Fruit fly (Drosophila melanogaster) whole organism, embryonic: ENCODE measurements around the gene GramD1B.
A peak's percentile ranks its signal among the peaks of the same experiment; 100 is the strongest.

ENCODE experiments used
- Atf6 ChIP-seq: fragments of 200-800 bp; sonication (Bioruptor generic); IDR thresholded peaks from 2 replicates; pipeline ENCODE4 v1.3.6; 2022; ENCODE audit warnings: missing biosample characterization, missing genetic modification characterization
- CG10209 ChIP-seq: fragments of 200-800 bp; sonication (Bioruptor generic); optimal IDR thresholded peaks from 3 replicates; lab custom pipeline; 2017; ENCODE audit warnings: missing biosample characterization, mild to moderate bottlenecking, missing genetic modification characterization, missing genetic modification reagents
- CG10267 ChIP-seq: fragments of 200-800 bp; sonication (Bioruptor generic); optimal IDR thresholded peaks from 2 replicates; lab custom pipeline; 2018; ENCODE audit warnings: missing biosample characterization, mild to moderate bottlenecking, missing genetic modification characterization, moderate library complexity
- CG10366 ChIP-seq: fragments of 200-800 bp; sonication (Bioruptor generic); IDR thresholded peaks from 2 replicates; pipeline ENCODE4 v1.3.6; 2022; ENCODE audit warnings: missing biosample characterization, missing genetic modification characterization
- CG10462 ChIP-seq: fragments of 200-800 bp; sonication (Bioruptor generic); optimal IDR thresholded peaks from 2 replicates; lab custom pipeline; 2016; ENCODE audit warnings: missing biosample characterization, missing genetic modification characterization
- CG11504 ChIP-seq: fragments of 200-800 bp; sonication (Bioruptor generic); optimal IDR thresholded peaks from 3 replicates; lab custom pipeline; 2019; ENCODE audit warnings: missing biosample characterization, mild to moderate bottlenecking, missing genetic modification characterization, moderate library complexity
- CG12744 ChIP-seq: fragments of 200-800 bp; sonication (Bioruptor generic); optimal IDR thresholded peaks from 2 replicates; lab custom pipeline; 2016; ENCODE audit warnings: missing biosample characterization, missing genetic modification characterization
- CG13287 ChIP-seq: fragments of 200-800 bp; sonication (Bioruptor generic); IDR thresholded peaks from 2 replicates; pipeline ENCODE4 v1.3.6; 2022; ENCODE audit warnings: missing biosample characterization, missing genetic modification characterization; ENCODE audit not compliant: partially characterized antibody
- CG14050 ChIP-seq: fragments of 200-800 bp; sonication (Bioruptor generic); IDR thresholded peaks from 3 replicates; pipeline ENCODE4 v1.3.6; 2022; ENCODE audit warnings: missing biosample characterization, missing genetic modification characterization
- CG17328 ChIP-seq: fragments of 200-800 bp; sonication (Bioruptor generic); IDR thresholded peaks from 2 replicates; pipeline ENCODE4 v1.3.6; 2022; ENCODE audit warnings: missing biosample characterization, missing genetic modification characterization
- CG17361 ChIP-seq: fragments of 200-800 bp; sonication (Bioruptor generic); IDR thresholded peaks from 3 replicates; pipeline ENCODE4 v1.3.6; 2022; ENCODE audit warnings: missing biosample characterization, missing genetic modification characterization
- CG17802 ChIP-seq: fragments of 200-800 bp; sonication (Bioruptor generic); optimal IDR thresholded peaks from 2 replicates; lab custom pipeline; 2018; ENCODE audit warnings: missing biosample characterization, mild to moderate bottlenecking, missing genetic modification characterization, moderate library complexity
- CG17912 ChIP-seq: fragments of 200-800 bp; sonication (Bioruptor generic); optimal IDR thresholded peaks from 2 replicates; lab custom pipeline; 2018; ENCODE audit warnings: missing biosample characterization, mild to moderate bottlenecking, missing genetic modification characterization
- CG1832 ChIP-seq: fragments of 200-800 bp; sonication (Bioruptor generic); optimal IDR thresholded peaks from 2 replicates; lab custom pipeline; 2017; ENCODE audit warnings: missing biosample characterization, mild to moderate bottlenecking, missing genetic modification characterization, inconsistent platforms
- CG3995 ChIP-seq: fragments of 200-800 bp; sonication (Bioruptor generic); optimal IDR thresholded peaks from 3 replicates; lab custom pipeline; 2016; ENCODE audit warnings: missing biosample characterization, missing genetic modification characterization
- CG6683 ChIP-seq: fragments of 200-800 bp; sonication (Bioruptor generic); optimal IDR thresholded peaks from 2 replicates; lab custom pipeline; 2017; ENCODE audit warnings: missing biosample characterization, mild to moderate bottlenecking, missing genetic modification characterization, missing genetic modification reagents
- CG7745 ChIP-seq: fragments of 200-800 bp; sonication (Bioruptor generic); optimal IDR thresholded peaks from 2 replicates; lab custom pipeline; 2018; ENCODE audit warnings: missing biosample characterization, mild to moderate bottlenecking, missing genetic modification characterization, moderate library complexity
- CG7963 ChIP-seq: fragments of 200-800 bp; sonication (Bioruptor generic); IDR thresholded peaks from 3 replicates; pipeline ENCODE4 v1.3.6; 2022; ENCODE audit warnings: missing biosample characterization, missing genetic modification characterization; ENCODE audit not compliant: partially characterized antibody
- CG8089 ChIP-seq: fragments of 200-800 bp; sonication (Bioruptor generic); optimal IDR thresholded peaks from 3 replicates; lab custom pipeline; 2016; ENCODE audit warnings: missing biosample characterization, missing genetic modification characterization
- CG9727 ChIP-seq: fragments of 200-800 bp; sonication (Bioruptor generic); optimal IDR thresholded peaks from 3 replicates; lab custom pipeline; 2017; ENCODE audit warnings: missing biosample characterization, mild to moderate bottlenecking, missing genetic modification characterization
- Dfd ChIP-seq, 2 experiments: fragments of >200 bp; optimal IDR thresholded peaks; 2 replicates each; lab custom pipeline; 2017; ENCODE audit warnings: missing biosample characterization in 2 of 2, missing genetic modification characterization in 2 of 2
- Dip2 ChIP-seq: fragments of 200-800 bp; sonication (Bioruptor generic); IDR thresholded peaks from 2 replicates; pipeline ENCODE4 v1.3.6; 2022; ENCODE audit warnings: missing biosample characterization, missing genetic modification characterization
- E2f1 ChIP-seq: fragments of 200-800 bp; sonication (Bioruptor generic); IDR thresholded peaks from 2 replicates; pipeline ENCODE4 v1.3.6; 2022; ENCODE audit warnings: missing biosample characterization, missing genetic modification characterization
- Ets97D ChIP-seq: fragments of 200-800 bp; sonication (Bioruptor generic); optimal IDR thresholded peaks from 3 replicates; lab custom pipeline; 2016; ENCODE audit warnings: missing biosample characterization, missing genetic modification characterization
- Fer1 ChIP-seq: fragments of 200-800 bp; sonication (Bioruptor generic); optimal IDR thresholded peaks from 2 replicates; lab custom pipeline; 2017; ENCODE audit warnings: missing biosample characterization, mild to moderate bottlenecking, missing genetic modification characterization
- GATAe ChIP-seq: fragments of 200-800 bp; sonication (Bioruptor generic); conservative IDR thresholded peaks from 2 replicates; pipeline ENCODE4 v1.3.6; 2022; ENCODE audit warnings: missing biosample characterization, missing genetic modification characterization
- Gsc ChIP-seq: fragments of 200-800 bp; sonication (Bioruptor generic); IDR thresholded peaks from 2 replicates; pipeline ENCODE4 v1.3.6; 2022; ENCODE audit warnings: missing biosample characterization, missing genetic modification characterization
- Gug ChIP-seq: fragments of 200-800 bp; sonication (Bioruptor generic); IDR thresholded peaks from 4 replicates; pipeline ENCODE4 v1.3.6; 2022; ENCODE audit warnings: missing biosample characterization, missing genetic modification characterization
- NfI ChIP-seq: fragments of 200-800 bp; sonication (Bioruptor generic); optimal IDR thresholded peaks from 3 replicates; lab custom pipeline; 2018; ENCODE audit warnings: missing biosample characterization, mild to moderate bottlenecking, missing genetic modification characterization, moderate library complexity
- Oli ChIP-seq: fragments of 200-800 bp; sonication (Bioruptor generic); optimal IDR thresholded peaks from 2 replicates; lab custom pipeline; 2018; ENCODE audit warnings: missing biosample characterization, mild to moderate bottlenecking, missing genetic modification characterization, moderate library complexity
- Sry-β ChIP-seq: fragments of 200-800 bp; sonication (Bioruptor generic); optimal IDR thresholded peaks from 2 replicates; lab custom pipeline; 2018; ENCODE audit warnings: missing biosample characterization, mild to moderate bottlenecking, missing genetic modification characterization, moderate library complexity
- Tbp ChIP-seq: fragments of >200 bp; optimal IDR thresholded peaks from 2 replicates; lab custom pipeline; 2018; ENCODE audit warnings: missing biosample characterization, missing genetic modification characterization
- bowl ChIP-seq: fragments of 200-800 bp; sonication (Bioruptor generic); IDR thresholded peaks from 2 replicates; pipeline ENCODE4 v1.3.6; 2022; ENCODE audit warnings: missing biosample characterization, missing genetic modification characterization
- btn ChIP-seq: fragments of 200-800 bp; sonication (Bioruptor generic); optimal IDR thresholded peaks from 2 replicates; lab custom pipeline; 2016; ENCODE audit warnings: missing biosample characterization, missing genetic modification characterization
- corto ChIP-seq: fragments of 200-800 bp; sonication (Bioruptor generic); optimal IDR thresholded peaks from 2 replicates; lab custom pipeline; 2016; ENCODE audit warnings: missing biosample characterization, mild to moderate bottlenecking, missing genetic modification characterization, moderate library complexity
- dysf ChIP-seq: fragments of 200-800 bp; sonication (Bioruptor generic); IDR thresholded peaks from 3 replicates; pipeline ENCODE4 v1.3.6; 2022; ENCODE audit warnings: missing biosample characterization, missing genetic modification characterization
- gcm ChIP-seq: fragments of 200-800 bp; sonication (Bioruptor generic); optimal IDR thresholded peaks from 2 replicates; lab custom pipeline; 2019; ENCODE audit warnings: missing biosample characterization, mild to moderate bottlenecking, missing genetic modification characterization, moderate library complexity
- grau ChIP-seq: fragments of 200-800 bp; optimal IDR thresholded peaks from 3 replicates; lab custom pipeline; 2019; ENCODE audit warnings: missing biosample characterization, mild to moderate bottlenecking, missing genetic modification characterization, moderate library complexity
- hbn ChIP-seq: fragments of 200-800 bp; sonication (Bioruptor generic); IDR thresholded peaks from 2 replicates; pipeline ENCODE4 v1.3.6; 2022; ENCODE audit warnings: missing biosample characterization, missing genetic modification characterization; ENCODE audit not compliant: partially characterized antibody
- her ChIP-seq: fragments of 200-800 bp; sonication (Bioruptor generic); optimal IDR thresholded peaks from 2 replicates; lab custom pipeline; 2016; ENCODE audit warnings: missing biosample characterization, missing genetic modification characterization
- lilli ChIP-seq: fragments of 200-800 bp; sonication (Bioruptor generic); optimal IDR thresholded peaks from 3 replicates; lab custom pipeline; 2016; ENCODE audit warnings: missing biosample characterization, missing genetic modification characterization
- nau ChIP-seq: fragments of 200-800 bp; sonication (Bioruptor generic); optimal IDR thresholded peaks from 3 replicates; lab custom pipeline; 2017; ENCODE audit warnings: missing biosample characterization, mild to moderate bottlenecking, missing genetic modification characterization, missing genetic modification reagents
- nerfin-2 ChIP-seq: fragments of 200-800 bp; sonication (Bioruptor generic); IDR thresholded peaks from 2 replicates; pipeline ENCODE4 v1.3.6; 2022; ENCODE audit warnings: missing biosample characterization, missing genetic modification characterization; ENCODE audit not compliant: partially characterized antibody
- nom ChIP-seq: fragments of 200-800 bp; sonication (Bioruptor generic); optimal IDR thresholded peaks from 2 replicates; lab custom pipeline; 2017; ENCODE audit warnings: missing biosample characterization, missing genetic modification characterization, mild to moderate bottlenecking, moderate library complexity, missing genetic modification reagents
- oc ChIP-seq: fragments of 200-800 bp; sonication (Bioruptor generic); optimal IDR thresholded peaks from 2 replicates; lab custom pipeline; 2018; ENCODE audit warnings: missing biosample characterization, mild to moderate bottlenecking, missing genetic modification characterization, moderate library complexity
- trem ChIP-seq: fragments of 200-800 bp; optimal IDR thresholded peaks from 3 replicates; lab custom pipeline; 2019; ENCODE audit warnings: missing biosample characterization, mild to moderate bottlenecking, missing genetic modification characterization, moderate library complexity
- vfl ChIP-seq: fragments of 200-800 bp; sonication (Bioruptor generic); optimal IDR thresholded peaks from 2 replicates; lab custom pipeline; 2016; ENCODE audit warnings: missing biosample characterization, missing genetic modification characterization
- vnd ChIP-seq: fragments of 200-800 bp; sonication (Bioruptor generic); IDR thresholded peaks from 3 replicates; pipeline ENCODE4 v1.3.6; 2022; ENCODE audit warnings: missing biosample characterization, missing genetic modification characterization; ENCODE audit not compliant: partially characterized antibody
- zf30C ChIP-seq: fragments of 200-800 bp; sonication (Bioruptor generic); optimal IDR thresholded peaks from 3 replicates; lab custom pipeline; 2018; ENCODE audit warnings: missing biosample characterization, mild to moderate bottlenecking, missing genetic modification characterization

GramD1B gene

dm6 chr2L:3348146-3348747 lies 24.9 kb downstream of the GramD1B start (continued):
- TF ChIP-seq CG7963 (GFP tag; lab: Robert Waterston, UW) (peak; percentile 63; the same call in 1 of the 3 replicates), nau (GFP tag; lab: Kevin White, UChicago) (peak; percentile 83), corto (GFP tag; lab: Kevin White, UChicago) (peak; percentile 42), CG10267 (tag; lab: Kevin White, UChicago) (peak; percentile 76), CG10462 (GFP tag; lab: Kevin White, UChicago) (peak; percentile 46), CG10366 (GFP tag; lab: Robert Waterston, UW) (peak; percentile 85), vfl (GFP tag; lab: Kevin White, UChicago) (no peak), Ets97D (GFP tag; lab: Kevin White, UChicago) (peak; percentile 31), btn (GFP tag; lab: Kevin White, UChicago) (peak; percentile 56), CG17802 (tag; lab: Kevin White, UChicago) (peak; percentile 65), nom (peak; percentile 79), vnd (GFP tag; lab: Robert Waterston, UW) (peak; percentile 44; the same call in 2 of the 3 replicates), E2f1 (GFP tag; lab: Robert Waterston, UW) (peak; percentile 89), CG14050 (GFP tag; lab: Robert Waterston, UW) (peak; percentile 76), Atf6 (GFP tag; lab: Robert Waterston, UW) (peak; percentile 48; the same call in 1 of the 2 replicates), trem (peak; percentile 71), GATAe (GFP tag; lab: Robert Waterston, UW) (no peak; the same call in 1 of the 2 replicates), bowl (GFP tag; lab: Robert Waterston, UW) (no peak), Gug (peak; percentile 81; the same call in 3 of the 4 replicates), CG1832 (GFP tag; lab: Kevin White, UChicago) (peak; percentile 25), CG11504 (tag; lab: Kevin White, UChicago) (peak; percentile 83), nerfin-2 (GFP tag; lab: Robert Waterston, UW) (0 out of 2 replicates have a peak, but pooled peaks have one; percentile 24), Sry-β (GFP tag; lab: Kevin White, UChicago) (peak; percentile 39), CG7745 (no peak), Oli (tag; lab: Kevin White, UChicago) (peak; percentile 82), grau (tag; lab: Kevin White, UChicago) (peak; percentile 64), NfI (GFP tag; lab: Kevin White, UChicago) (peak; percentile 70), CG12744 (no peak), Fer1 (GFP tag; lab: Kevin White, UChicago) (no peak), dysf (GFP tag; lab: Robert Waterston, UW) (peak; percentile 86), CG13287 (no peak), Tbp (no peak), CG17361 (GFP tag; lab: Robert Waterston, UW) (peak; percentile 83), Dfd (GFP tag; optimal IDR thresholded peaks at IDR 0.05; lab: Kevin White, UChicago) (no peak), her (GFP tag; lab: Kevin White, UChicago) (peak; percentile 23), CG10209 (peak; percentile 76), CG17912 (GFP tag; lab: Kevin White, UChicago) (no peak), CG17328 (GFP tag; lab: Robert Waterston, UW) (peak; percentile 92), CG8089 (peak; percentile 52), Dip2 (GFP tag; lab: Robert Waterston, UW) (no peak), hbn (GFP tag; lab: Robert Waterston, UW) (no peak), zf30C (no peak), gcm (GFP tag; lab: Kevin White, UChicago) (peak; percentile 81), Gsc (GFP tag; lab: Robert Waterston, UW) (peak; percentile 77), lilli (GFP tag; lab: Kevin White, UChicago) (peak; percentile 32), oc (peak; percentile 85), CG3995 (GFP tag; lab: Kevin White, UChicago) (peak; percentile 85), CG6683 (GFP tag; lab: Kevin White, UChicago) (peak; percentile 24), CG9727 (GFP tag; lab: Kevin White, UChicago) (peak; percentile 41)
